Fruit fly (Drosophila melanogaster): ENCODE results near the gene CG42268.

dm6 chr3L:9688674-9689073 lies 71.5 kb downstream of the CG42268 start:
- no peak for TF ChIP-seq pan (optimal IDR thresholded peaks at IDR 0.05)
- TF ChIP-seq Dll (optimal IDR thresholded peaks at IDR 0.05) = no peak
- no peak for TF ChIP-seq CG8478 (optimal IDR thresholded peaks at IDR 0.05)
- no peak for TF ChIP-seq psq (optimal IDR thresholded peaks at IDR 0.05)
- TF ChIP-seq usp (GFP tag; optimal IDR thresholded peaks at IDR 0.05) = no peak
- no peak for TF ChIP-seq EcR (GFP tag; optimal IDR thresholded peaks at IDR 0.05)
